Worm (Caenorhabditis elegans): Measurements from ENCODE around the gene Y97E10AR.4.

DNA sequence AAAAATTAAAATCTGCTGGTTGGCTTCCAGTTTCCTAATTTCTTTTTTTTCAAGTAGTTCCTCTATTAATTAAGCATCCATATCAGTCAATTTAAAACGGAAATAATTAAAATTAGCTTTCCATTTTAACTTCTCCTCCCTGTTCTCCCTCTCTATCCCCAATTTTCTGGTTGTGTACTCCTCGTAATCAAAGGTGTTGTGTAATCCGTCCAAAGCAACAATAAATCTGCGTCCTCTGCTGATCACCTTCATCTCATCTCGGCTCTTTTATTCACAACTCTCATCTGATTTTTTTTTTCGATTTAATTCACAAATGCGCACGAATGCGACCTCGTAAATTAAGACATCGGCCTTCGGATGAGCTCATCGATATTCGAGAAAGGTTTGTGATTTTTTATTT lies 14.2 kb downstream of the Y97E10AR.4 start, which contains the start of gene Y97E10AR.2:
- TF ChIP-seq W03F9.2 (tag; optimal IDR thresholded peaks at IDR 0.05), result no peak
- TF ChIP-seq dao-5 (tag; optimal IDR thresholded peaks at IDR 0.05), result no peak
